Worm (Caenorhabditis elegans) whole organism, mixed stage, embryonic: ENCODE results near the gene K03B8.14.

ENCODE experiments used
- M03D4.4 ChIP-seq: sonication (generic microtip); optimal IDR thresholded peaks from 2 replicates; lab custom pipeline; 2017; ENCODE audit warnings: mild to moderate bottlenecking, missing genetic modification characterization, missing compliant biosample characterization
- bed-3 ChIP-seq: fragments of 200-800 bp; sonication (Bioruptor generic); optimal IDR thresholded peaks from 3 replicates; lab custom pipeline; 2018; ENCODE audit warnings: mild to moderate bottlenecking, missing genetic modification characterization, moderate library complexity, missing compliant biosample characterization
- blmp-1 ChIP-seq: fragments of 150-350 bp; optimal IDR thresholded peaks from 2 replicates; lab custom pipeline; 2014; ENCODE audit warnings: missing biosample characterization, missing genetic modification characterization
- ceh-39 ChIP-seq: fragments of 150-350 bp; optimal IDR thresholded peaks from 2 replicates; lab custom pipeline; 2014; ENCODE audit warnings: missing biosample characterization, missing genetic modification characterization
- ceh-43 ChIP-seq: fragments of 200-800 bp; sonication (Bioruptor generic); optimal IDR thresholded peaks from 2 replicates; lab custom pipeline; 2018; ENCODE audit warnings: mild to moderate bottlenecking, missing genetic modification characterization, moderate library complexity, missing compliant biosample characterization
- ceh-83 ChIP-seq: fragments of 200-800 bp; sonication (Bioruptor generic); optimal IDR thresholded peaks from 2 replicates; lab custom pipeline; 2018; ENCODE audit warnings: mild to moderate bottlenecking, missing genetic modification characterization, missing compliant biosample characterization
- ces-1 ChIP-seq: fragments of 150-350 bp; optimal IDR thresholded peaks from 2 replicates; lab custom pipeline; 2014; ENCODE audit warnings: missing biosample characterization, missing genetic modification reagents, missing genetic modification characterization
- cnd-1 ChIP-seq: fragments of 200-800 bp; sonication (Bioruptor generic); optimal IDR thresholded peaks from 2 replicates; lab custom pipeline; 2018; ENCODE audit warnings: mild to moderate bottlenecking, missing genetic modification characterization, missing compliant biosample characterization
- drap-1 ChIP-seq: fragments of 200-800 bp; sonication (Bioruptor generic); optimal IDR thresholded peaks from 3 replicates; lab custom pipeline; 2018; ENCODE audit warnings: mild to moderate bottlenecking, missing genetic modification characterization, missing compliant biosample characterization
- elt-1 ChIP-seq: sonication (generic microtip); optimal IDR thresholded peaks from 2 replicates; lab custom pipeline; 2017; ENCODE audit warnings: missing genetic modification characterization, mild to moderate bottlenecking, missing compliant biosample characterization, antibody characterized with exemption, moderate library complexity, borderline replicate concordance; ENCODE audit not compliant: insufficient read depth
- elt-3 ChIP-seq: fragments of 150-350 bp; optimal IDR thresholded peaks from 2 replicates; lab custom pipeline; 2014; ENCODE audit warnings: missing biosample characterization, missing genetic modification characterization
- flh-1 ChIP-seq: fragments of 200-800 bp; sonication (Bioruptor generic); optimal IDR thresholded peaks from 2 replicates; lab custom pipeline; 2018; ENCODE audit warnings: mild to moderate bottlenecking, missing genetic modification characterization, moderate library complexity, missing compliant biosample characterization
- ham-2 ChIP-seq: fragments of 200-800 bp; sonication (Bioruptor generic); optimal IDR thresholded peaks from 2 replicates; lab custom pipeline; 2018; ENCODE audit warnings: mild to moderate bottlenecking, missing genetic modification characterization, missing compliant biosample characterization
- lin-13 ChIP-seq: fragments of 150-350 bp; optimal IDR thresholded peaks from 2 replicates; lab custom pipeline; 2014; ENCODE audit warnings: missing biosample characterization, missing genetic modification characterization
- lin-32 ChIP-seq: fragments of 200-800 bp; sonication (Bioruptor generic); optimal IDR thresholded peaks from 2 replicates; lab custom pipeline; 2018; ENCODE audit warnings: mild to moderate bottlenecking, missing genetic modification characterization, missing compliant biosample characterization
- lsy-2 ChIP-seq: fragments of 150-350 bp; optimal IDR thresholded peaks from 2 replicates; lab custom pipeline; 2014; ENCODE audit warnings: missing biosample characterization, missing genetic modification characterization
- mab-5 ChIP-seq: fragments of 150-350 bp; optimal IDR thresholded peaks from 2 replicates; lab custom pipeline; 2014; ENCODE audit warnings: missing biosample characterization, missing genetic modification characterization
- mep-1 ChIP-seq: fragments of 150-350 bp; optimal IDR thresholded peaks from 2 replicates; lab custom pipeline; 2017; ENCODE audit warnings: missing biosample characterization, missing genetic modification reagents, missing genetic modification characterization, inconsistent platforms
- mls-2 ChIP-seq: sonication (generic microtip); optimal IDR thresholded peaks from 2 replicates; lab custom pipeline; 2016; ENCODE audit warnings: mild to moderate bottlenecking, missing genetic modification characterization, moderate library complexity, missing compliant biosample characterization
- nhr-12 ChIP-seq: fragments of 150-350 bp; optimal IDR thresholded peaks from 2 replicates; lab custom pipeline; 2014; ENCODE audit warnings: missing biosample characterization, missing genetic modification characterization
- nhr-2 ChIP-seq: fragments of 150-350 bp; optimal IDR thresholded peaks from 2 replicates; lab custom pipeline; 2014; ENCODE audit warnings: missing biosample characterization, missing genetic modification characterization
- nhr-237 ChIP-seq: fragments of 150-350 bp; optimal IDR thresholded peaks from 2 replicates; lab custom pipeline; 2014; ENCODE audit warnings: missing biosample characterization, missing genetic modification characterization
- nhr-76 ChIP-seq: sonication (generic microtip); optimal IDR thresholded peaks from 2 replicates; lab custom pipeline; 2017; ENCODE audit warnings: missing biosample characterization, missing genetic modification characterization
- pha-4 ChIP-seq: fragments of 150-350 bp; optimal IDR thresholded peaks from 2 replicates; lab custom pipeline; 2018; ENCODE audit warnings: missing biosample characterization, missing genetic modification reagents, missing genetic modification characterization
- sem-2 ChIP-seq: fragments of 200-800 bp; sonication (Bioruptor generic); optimal IDR thresholded peaks from 2 replicates; lab custom pipeline; 2018; ENCODE audit warnings: mild to moderate bottlenecking, missing genetic modification characterization, missing compliant biosample characterization
- snpc-4 ChIP-seq: fragments of 150-350 bp; optimal IDR thresholded peaks from 2 replicates; lab custom pipeline; 2014; ENCODE audit warnings: missing biosample characterization, missing genetic modification characterization
- sptf-1 ChIP-seq: sonication (generic microtip); optimal IDR thresholded peaks from 2 replicates; lab custom pipeline; 2017; ENCODE audit warnings: mild to moderate bottlenecking, missing genetic modification characterization, moderate library complexity, missing compliant biosample characterization
- tbx-8 ChIP-seq: fragments of 200-800 bp; sonication (Bioruptor generic); optimal IDR thresholded peaks from 2 replicates; lab custom pipeline; 2018; ENCODE audit warnings: mild to moderate bottlenecking, missing genetic modification characterization, moderate library complexity, missing compliant biosample characterization
- unc-120 ChIP-seq: sonication (generic microtip); optimal IDR thresholded peaks from 2 replicates; lab custom pipeline; 2017; ENCODE audit warnings: missing genetic modification characterization, missing compliant biosample characterization; ENCODE audit not compliant: poor library complexity, severe bottlenecking
- unc-39 ChIP-seq: fragments of 150-350 bp; optimal IDR thresholded peaks from 2 replicates; lab custom pipeline; 2014; ENCODE audit warnings: missing biosample characterization, missing genetic modification characterization
- unc-62 ChIP-seq: fragments of 150-350 bp; optimal IDR thresholded peaks from 2 replicates; lab custom pipeline; 2014; ENCODE audit warnings: missing biosample characterization, missing genetic modification reagents, missing genetic modification characterization
- zip-8 ChIP-seq: fragments of 150-350 bp; optimal IDR thresholded peaks from 2 replicates; lab custom pipeline; 2014; ENCODE audit warnings: missing biosample characterization, missing genetic modification characterization
- ztf-11 ChIP-seq: fragments of 150-350 bp; optimal IDR thresholded peaks from 2 replicates; lab custom pipeline; 2014; ENCODE audit warnings: missing biosample characterization, missing genetic modification characterization

The K03B8.14 gene

DNA sequence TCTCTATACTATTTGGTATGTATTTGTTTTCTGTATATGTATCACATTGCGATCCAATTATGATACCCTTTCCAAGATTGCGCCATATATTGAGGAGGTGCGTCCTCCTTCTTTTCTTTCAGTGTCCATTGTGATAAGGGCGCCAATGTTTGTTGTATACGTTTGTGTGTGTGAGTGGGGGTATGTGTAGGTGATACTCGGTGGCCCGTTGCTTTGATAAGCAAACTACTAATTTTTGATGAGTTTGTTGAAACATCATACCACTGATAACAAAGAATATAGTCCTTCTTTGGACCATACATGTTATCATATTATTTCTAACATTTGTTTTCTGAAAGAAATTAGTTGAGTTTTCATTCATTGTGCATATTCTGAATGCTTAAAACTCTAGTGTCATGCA, 13.4 kb downstream of the K03B8.14 start:
- no peak for TF ChIP-seq cnd-1 (tag; lab: Kevin White, UChicago)
- TF ChIP-seq blmp-1, result no peak
- no peak for TF ChIP-seq lin-13
- TF ChIP-seq mab-5 (tag; lab: Kevin White, UChicago), result no peak
- no peak for TF ChIP-seq ces-1
- no peak for TF ChIP-seq ham-2 (GFP tag; lab: Kevin White, UChicago)
- no peak for TF ChIP-seq mep-1 (tag; lab: Kevin White, UChicago)
- TF ChIP-seq ceh-43 (GFP tag; lab: Kevin White, UChicago), result no peak
- no peak for TF ChIP-seq nhr-2 (tag; lab: Kevin White, UChicago)
- TF ChIP-seq lsy-2 (tag; lab: Kevin White, UChicago), result no peak
- TF ChIP-seq drap-1, result no peak
- no peak for TF ChIP-seq nhr-237 (tag; lab: Kevin White, UChicago)
- TF ChIP-seq nhr-12, result no peak
- no peak for TF ChIP-seq mls-2 (tag; lab: Kevin White, UChicago)
- TF ChIP-seq unc-39 (tag; lab: Kevin White, UChicago), result no peak
- TF ChIP-seq zip-8 (tag; lab: Kevin White, UChicago), result no peak
- no peak for TF ChIP-seq M03D4.4 (tag; lab: Kevin White, UChicago)
- no peak for TF ChIP-seq elt-1 (tag; lab: Kevin White, UChicago)

DNA sequence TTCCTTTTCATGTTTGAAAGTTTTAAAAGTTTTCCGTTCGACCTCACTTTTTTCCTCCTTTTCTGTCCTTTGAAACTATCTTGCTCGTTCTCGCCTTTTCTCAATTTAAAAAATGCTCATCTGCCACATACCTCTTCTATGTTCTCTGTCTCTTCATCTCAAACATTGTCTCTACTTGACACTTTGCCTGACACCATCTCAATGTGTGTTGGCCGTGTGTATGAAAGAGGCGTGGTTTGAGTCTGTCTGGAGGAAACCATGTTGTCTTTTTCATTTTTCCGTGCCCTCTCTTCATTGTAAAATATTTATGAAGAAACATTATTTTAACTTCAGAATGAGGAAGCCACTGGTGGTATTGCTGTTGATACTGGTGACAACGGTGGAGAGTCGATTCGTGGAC, 16.9 kb downstream of the K03B8.14 start, which contains the start of gene K03B8.6:
Gene K03B8.6 (plus strand): TSS at position 334 of the 400 bp plus-strand sequence.
- no peak for TF ChIP-seq tbx-8 (GFP tag; lab: Kevin White, UChicago)
- TF ChIP-seq nhr-12, result no peak
- no peak for TF ChIP-seq ham-2 (GFP tag; lab: Kevin White, UChicago)
- TF ChIP-seq sem-2, result no peak
- no peak for TF ChIP-seq zip-8 (tag; lab: Kevin White, UChicago)
- TF ChIP-seq nhr-2 (tag; lab: Kevin White, UChicago), result no peak
- no peak for TF ChIP-seq flh-1 (GFP tag; lab: Kevin White, UChicago)
- TF ChIP-seq pha-4 (tag; lab: Kevin White, UChicago), result no peak
- TF ChIP-seq ztf-11 (tag; lab: Kevin White, UChicago), result no peak
- TF ChIP-seq ceh-39, result no peak
- TF ChIP-seq unc-120, result no peak
- TF ChIP-seq snpc-4 (tag; lab: Kevin White, UChicago), result no peak
- TF ChIP-seq unc-39 (tag; lab: Kevin White, UChicago), result no peak
- TF ChIP-seq ceh-83 (GFP tag; lab: Kevin White, UChicago), result no peak
- no peak for TF ChIP-seq ces-1
- no peak for TF ChIP-seq unc-62 (GFP tag; lab: Kevin White, UChicago)
- no peak for TF ChIP-seq lsy-2 (tag; lab: Kevin White, UChicago)
- no peak for TF ChIP-seq elt-3 (tag; lab: Kevin White, UChicago)
- no peak for TF ChIP-seq lin-13

DNA sequence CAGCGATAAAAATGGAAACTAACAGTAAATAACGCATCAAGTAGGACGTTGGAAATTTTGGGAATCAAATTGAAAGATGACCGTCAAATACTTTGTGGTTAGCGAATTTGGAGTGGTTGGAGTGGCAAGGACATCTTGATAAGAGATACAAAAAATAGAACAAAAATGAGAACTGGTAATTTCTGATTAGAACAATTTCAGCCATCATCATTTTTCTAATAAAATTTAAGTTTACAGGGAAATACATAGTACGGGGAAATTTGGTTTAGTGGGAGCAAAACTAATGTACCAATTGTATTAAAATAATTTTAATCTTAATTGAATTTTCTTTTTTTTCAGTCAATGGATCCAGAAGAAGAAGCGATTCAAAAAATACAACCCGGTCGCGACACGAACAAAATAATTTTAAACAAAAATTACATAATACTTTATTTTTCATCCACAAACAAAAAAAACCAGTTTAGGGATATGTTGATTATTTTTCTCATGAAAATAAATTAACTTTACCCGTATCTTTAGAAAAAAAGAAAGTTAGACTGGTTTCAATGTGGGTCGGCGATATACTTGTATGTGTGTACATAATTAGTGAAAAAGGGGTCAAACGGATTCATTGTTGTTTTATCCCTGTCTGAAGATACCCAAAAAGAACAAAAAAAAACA, 20.7 kb downstream of the K03B8.14 start, which contains the start of the genes K03B8.8 and grl-3:
Gene K03B8.8 (minus strand): TSS at position 101 of the 660 bp plus-strand sequence.
Gene grl-3 (plus strand): TSS at position 610 of the 660 bp plus-strand sequence.
- no peak for TF ChIP-seq drap-1
- no peak for TF ChIP-seq blmp-1
- no peak for TF ChIP-seq lin-32

DNA sequence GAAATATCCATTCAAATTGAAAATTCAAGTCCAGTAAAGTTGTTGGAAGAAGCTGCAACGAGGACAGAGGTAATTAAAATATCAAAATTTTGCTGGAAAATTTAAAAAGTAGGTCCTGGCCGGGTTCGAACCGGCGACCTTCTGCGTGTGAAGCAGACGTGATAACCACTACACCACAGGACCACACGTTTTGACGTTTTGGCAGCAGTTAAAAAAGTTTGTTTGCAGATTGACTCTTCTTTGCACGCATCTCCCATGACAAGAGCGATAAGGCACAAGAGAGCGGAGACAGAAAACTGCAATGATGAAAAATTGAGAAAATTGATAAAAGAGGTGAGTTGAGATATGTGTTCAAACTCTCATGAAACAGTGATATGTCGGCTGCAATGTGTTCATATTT, 21.8 kb downstream of the K03B8.14 start:
- TF ChIP-seq flh-1 (GFP tag; lab: Kevin White, UChicago) (no peak), pha-4 (tag; lab: Kevin White, UChicago) (no peak), mep-1 (tag; lab: Kevin White, UChicago) (no peak), ceh-43 (GFP tag; lab: Kevin White, UChicago) (no peak), lin-32 (no peak), snpc-4 (tag; lab: Kevin White, UChicago) (no peak), elt-3 (tag; lab: Kevin White, UChicago) (no peak), blmp-1 (no peak), tbx-8 (GFP tag; lab: Kevin White, UChicago) (no peak), sptf-1 (tag; lab: Kevin White, UChicago) (no peak)
- TF ChIP-seq, all 35 proteins: peak for 0

DNA sequence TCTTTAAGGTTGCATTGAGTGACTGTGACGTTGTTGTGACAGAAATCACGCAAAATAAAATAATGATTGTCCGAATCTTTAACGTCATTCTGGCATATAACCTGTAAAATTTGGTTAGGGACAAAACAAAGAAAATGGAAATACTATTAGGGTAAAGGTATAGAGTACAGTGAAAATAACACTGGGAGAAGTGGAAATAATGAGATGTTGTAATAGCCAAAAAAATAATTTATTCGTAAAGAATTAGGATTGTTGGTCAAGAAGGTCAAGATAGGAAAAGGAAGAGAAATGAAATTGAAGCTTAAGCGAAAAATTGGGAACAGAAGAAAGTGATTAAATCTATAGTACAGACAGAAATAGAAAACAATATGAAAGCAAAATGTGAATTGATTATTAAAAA, 24.8 kb downstream of the K03B8.14 start, which contains the start of gene deg-3:
Gene deg-3 (minus strand): TSS at position 101 of the 400 bp plus-strand sequence.
- TF ChIP-seq nhr-76 (tag; lab: Kevin White, UChicago) (no peak), elt-1 (tag; lab: Kevin White, UChicago) (no peak), snpc-4 (tag; lab: Kevin White, UChicago) (no peak), pha-4 (tag; lab: Kevin White, UChicago) (no peak), unc-62 (GFP tag; lab: Kevin White, UChicago) (no peak), mep-1 (tag; lab: Kevin White, UChicago) (no peak), ces-1 (no peak), unc-39 (tag; lab: Kevin White, UChicago) (no peak), zip-8 (tag; lab: Kevin White, UChicago) (no peak), ceh-39 (no peak), flh-1 (GFP tag; lab: Kevin White, UChicago) (no peak), bed-3 (GFP tag; lab: Kevin White, UChicago) (no peak), unc-120 (no peak), lsy-2 (tag; lab: Kevin White, UChicago) (no peak), ceh-43 (GFP tag; lab: Kevin White, UChicago) (no peak)
